Fruit fly (Drosophila melanogaster) whole organism, embryonic: ENCODE results near the gene geko.

ENCODE experiments used
- Atf3 ChIP-seq: fragments of 200-800 bp; sonication (Bioruptor generic); optimal IDR thresholded peaks from 3 replicates; lab custom pipeline; 2016; ENCODE audit warnings: missing biosample characterization, missing genetic modification characterization
- CG11247 ChIP-seq: fragments of 200-800 bp; sonication (Bioruptor generic); IDR thresholded peaks from 2 replicates; pipeline ENCODE4 v1.3.6; 2022; ENCODE audit warnings: missing biosample characterization, missing genetic modification characterization
- CG12769 ChIP-seq: fragments of 200-800 bp; sonication (Bioruptor generic); optimal IDR thresholded peaks from 2 replicates; lab custom pipeline; 2019; ENCODE audit warnings: missing biosample characterization, mild to moderate bottlenecking, missing genetic modification characterization, moderate library complexity
- CG6683 ChIP-seq: fragments of 200-800 bp; sonication (Bioruptor generic); optimal IDR thresholded peaks from 2 replicates; lab custom pipeline; 2017; ENCODE audit warnings: missing biosample characterization, mild to moderate bottlenecking, missing genetic modification characterization, missing genetic modification reagents
- Optix ChIP-seq: fragments of 200-800 bp; sonication (Bioruptor generic); IDR thresholded peaks from 3 replicates; pipeline ENCODE4 v1.3.6; 2022; ENCODE audit warnings: missing biosample characterization, missing genetic modification characterization
- Spps ChIP-seq: fragments of 200-800 bp; sonication (Bioruptor generic); optimal IDR thresholded peaks from 2 replicates; lab custom pipeline; 2018; ENCODE audit warnings: missing biosample characterization, mild to moderate bottlenecking, missing genetic modification characterization
- Vsx1 ChIP-seq: fragments of 200-800 bp; sonication (Bioruptor generic); optimal IDR thresholded peaks from 2 replicates; lab custom pipeline; 2017; ENCODE audit warnings: missing biosample characterization, mild to moderate bottlenecking, missing genetic modification characterization, missing genetic modification reagents
- eve ChIP-seq, 2 experiments: fragments of >200 bp; optimal IDR thresholded peaks; 2 replicates each; lab custom pipeline; 2017; ENCODE audit warnings: missing biosample characterization in 2 of 2, missing genetic modification characterization in 2 of 2
- tgo ChIP-seq: fragments of 200-800 bp; sonication (Bioruptor generic); IDR thresholded peaks from 3 replicates; pipeline ENCODE4 v1.3.6; 2022; ENCODE audit warnings: missing biosample characterization, missing genetic modification characterization
- twi ChIP-seq: fragments of 200-800 bp; optimal IDR thresholded peaks from 2 replicates; lab custom pipeline; 2019; ENCODE audit warnings: missing biosample characterization, mild to moderate bottlenecking, missing genetic modification characterization, moderate library complexity

DNA sequence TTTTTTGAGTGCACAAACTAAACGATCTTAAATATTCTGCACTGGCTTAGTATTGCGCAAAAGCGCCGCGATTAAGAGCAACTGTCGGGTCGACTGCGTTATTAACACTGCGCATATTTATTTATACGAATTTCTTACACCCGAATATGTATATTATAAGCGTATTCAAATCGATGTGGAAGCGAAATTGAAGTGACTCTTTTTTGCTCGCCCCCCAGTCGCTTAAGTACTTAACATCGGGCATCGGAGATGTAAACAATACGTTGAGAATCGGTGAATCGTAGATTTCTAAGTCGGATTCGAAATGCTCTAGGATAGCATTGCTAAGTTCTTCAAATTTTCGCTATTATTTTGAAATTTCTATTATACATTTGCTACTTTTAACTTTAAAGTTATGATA is 6.6 kb upstream of the geko start, which contains the start of gene Cyp312a1:
- TF ChIP-seq Optix (GFP tag; lab: Robert Waterston, UW), result no peak
- TF ChIP-seq CG12769, result no peak
- TF ChIP-seq CG6683 (GFP tag; lab: Kevin White, UChicago), result no peak
- no peak for TF ChIP-seq CG11247 (GFP tag; lab: Robert Waterston, UW)
- TF ChIP-seq Spps (tag; lab: Kevin White, UChicago), result no peak
- no peak for TF ChIP-seq tgo (GFP tag; lab: Robert Waterston, UW)
- no peak for TF ChIP-seq eve (GFP tag; optimal IDR thresholded peaks at IDR 0.05; lab: Kevin White, UChicago)
- TF ChIP-seq twi, result no peak
- TF ChIP-seq Vsx1, result no peak
- TF ChIP-seq Atf3 (GFP tag; lab: Kevin White, UChicago), result no peak
